Worm (Caenorhabditis elegans): ENCODE data around the gene ckc-1.

ce11 chrX:3573482-3573881 is 2.9 kb upstream of the ckc-1 start, which contains the start of gene T27A10.5:
- no peak for TF ChIP-seq ama-1 (optimal IDR thresholded peaks at IDR 0.05)
- TF ChIP-seq pes-1 (GFP tag; IDR thresholded peaks at IDR 0.05), result no peak
- no peak for TF ChIP-seq ceh-13 (GFP tag; optimal IDR thresholded peaks at IDR 0.05)
- TF ChIP-seq flt-1 (GFP tag; IDR thresholded peaks at IDR 0.05), result no peak
- no peak for TF ChIP-seq hnd-1 (tag; optimal IDR thresholded peaks at IDR 0.05)
- TF ChIP-seq sea-1 (GFP tag; conservative IDR thresholded peaks at IDR 0.05), result no peak
- no peak for TF ChIP-seq B0310.2 (tag; optimal IDR thresholded peaks at IDR 0.05)
- TF ChIP-seq aly-1 (tag; optimal IDR thresholded peaks at IDR 0.05), result no peak
- TF ChIP-seq F13C5.2 (tag; optimal IDR thresholded peaks at IDR 0.05), result no peak
- no peak for TF ChIP-seq tbx-11 (GFP tag; IDR thresholded peaks at IDR 0.05)
- TF ChIP-seq ets-7 (tag; optimal IDR thresholded peaks at IDR 0.05), result no peak
- no peak for TF ChIP-seq tra-4 (tag; optimal IDR thresholded peaks at IDR 0.05)
- TF ChIP-seq tbx-37 (GFP tag; conservative IDR thresholded peaks at IDR 0.05), result no peak
- TF ChIP-seq scrt-1 (GFP tag; IDR thresholded peaks at IDR 0.05), result no peak
